Worm (Caenorhabditis elegans): ENCODE measurements around the gene T25D3.3.

ce11 chrII:129770-130169, 22.6 kb upstream of the T25D3.3 start:
- TF ChIP-seq nhr-20 (tag; optimal IDR thresholded peaks at IDR 0.05) = no peak
- TF ChIP-seq aha-1 (tag; optimal IDR thresholded peaks at IDR 0.05) = no peak
- TF ChIP-seq lin-13 (GFP tag; optimal IDR thresholded peaks at IDR 0.05) = no peak
- TF ChIP-seq ces-1 (GFP tag; optimal IDR thresholded peaks at IDR 0.05) = no peak
- no peak for TF ChIP-seq sox-4 (tag; optimal IDR thresholded peaks at IDR 0.05)
- no peak for TF ChIP-seq ama-1 (optimal IDR thresholded peaks at IDR 0.05)
- no peak for TF ChIP-seq elt-2 (tag; optimal IDR thresholded peaks at IDR 0.05)
- TF ChIP-seq jun-1 (tag; optimal IDR thresholded peaks at IDR 0.05) = no peak

Measured in whole organism, L1 larva.